Fruit fly (Drosophila melanogaster) Kc167 (cell line): ENCODE data around the gene retm.

Experiments used
- Myc ChIP-seq: fragments of >200 bp; optimal IDR thresholded peaks from 2 replicates; lab custom pipeline; 2017; ENCODE audit warnings: missing external identifiers
- psq ChIP-seq: fragments of >200 bp; optimal IDR thresholded peaks from 2 replicates; lab custom pipeline; 2017; ENCODE audit warnings: missing external identifiers

dm6 chr2L:6498448-6498847 lies 42.7 kb upstream of the retm start, which contains the start of gene CG31637:
- no peak for TF ChIP-seq psq (lab: Kevin White, UChicago)
- TF ChIP-seq Myc = no peak
